Fruit fly (Drosophila melanogaster): ENCODE data around the gene CtsF.
A peak's percentile ranks its signal among the peaks of the same experiment; 100 is the strongest.

Gene CtsF

DNA sequence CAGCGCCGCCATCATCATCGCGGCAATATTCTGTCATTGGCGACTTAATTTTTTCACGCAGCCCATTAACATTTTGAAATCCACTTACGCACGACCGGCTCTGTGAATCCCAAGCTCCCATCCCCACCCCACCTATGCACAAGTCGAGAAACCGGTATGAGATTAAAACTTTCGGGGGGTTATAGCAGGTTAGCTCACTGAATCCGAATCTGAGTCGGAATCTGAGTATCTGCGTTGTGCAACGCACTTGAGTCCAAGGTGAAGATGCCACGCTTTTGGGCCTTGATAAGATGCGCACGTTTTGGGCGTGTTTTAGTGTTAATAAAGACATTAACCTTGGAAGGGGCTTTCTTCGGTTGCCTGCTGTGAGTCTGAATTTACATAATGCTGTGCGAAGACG is 4.6 kb downstream of the CtsF start:
- no peak for TF ChIP-seq noc (tag; optimal IDR thresholded peaks at IDR 0.05)

DNA sequence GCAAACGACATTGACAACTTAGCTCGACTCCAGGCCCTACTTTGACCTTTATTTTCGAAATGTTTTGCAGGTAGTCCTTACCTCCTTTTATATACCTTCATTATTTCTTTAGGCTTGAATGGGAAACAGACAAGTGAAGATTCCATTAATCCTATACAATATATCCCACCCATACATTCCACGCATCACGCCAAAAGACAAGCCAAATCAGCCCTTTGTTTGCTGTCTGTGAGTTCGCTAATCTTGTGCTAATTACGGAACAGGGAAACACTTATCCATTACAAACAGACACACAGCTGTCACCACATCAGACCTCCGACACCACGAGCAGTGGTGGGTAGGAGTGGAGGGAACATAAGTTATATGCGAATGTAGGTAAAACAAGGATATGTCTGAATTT is 10.8 kb downstream of the CtsF start, which contains the start of gene CG33293:
TSS of gene CG33293 (minus strand) at position 15 of the 400 bp plus-strand sequence.
- no peak for TF ChIP-seq noc (tag; optimal IDR thresholded peaks at IDR 0.05)

DNA sequence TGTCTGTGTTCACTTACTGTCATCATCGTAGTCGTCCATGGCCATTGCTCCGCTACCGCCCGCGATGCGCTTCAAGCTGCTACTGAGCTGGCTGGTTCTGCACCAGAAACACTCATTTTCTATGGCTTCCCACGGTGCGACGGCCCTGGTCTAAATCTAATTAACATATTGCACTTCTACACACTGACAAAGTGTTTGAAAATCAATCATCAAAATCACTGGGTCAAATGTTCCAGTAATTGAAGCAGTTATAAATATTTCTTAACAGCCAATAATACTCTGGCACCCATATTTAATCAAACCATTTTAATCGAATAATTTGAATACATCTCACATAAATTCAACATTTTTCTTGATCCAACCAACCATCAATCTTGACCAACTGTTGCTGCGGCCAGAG is 14.3 kb downstream of the CtsF start, which contains the start of gene rtp:
TSS of gene rtp (minus strand) at position 101 of the 400 bp plus-strand sequence.
- TF ChIP-seq noc (tag; optimal IDR thresholded peaks at IDR 0.05): no peak

DNA sequence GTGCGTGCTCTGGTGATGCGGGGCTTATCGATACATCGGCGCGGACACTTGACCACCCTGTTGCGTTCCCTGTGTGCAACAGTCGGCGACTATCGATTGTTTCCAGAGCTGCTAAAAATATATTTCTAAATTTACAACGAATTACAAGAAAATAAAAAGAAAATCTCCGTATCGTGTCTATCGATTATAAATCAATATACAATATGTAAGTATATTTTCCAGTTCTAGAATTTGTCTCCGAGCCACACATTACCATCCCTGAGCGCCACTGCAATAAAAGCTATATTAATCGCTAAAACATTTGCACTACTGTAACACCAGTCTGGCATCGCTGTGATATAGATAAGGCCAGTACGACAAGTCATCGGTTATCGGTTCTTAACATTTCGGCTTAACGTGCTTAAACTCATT is 19.3 kb downstream of the CtsF start, which contains the start of the genes Kat60 and Mms19:
TSS of gene Kat60 (minus strand) at position 13 of the 411 bp plus-strand sequence.
TSS of gene Mms19 (plus strand) at position 347 of the 411 bp plus-strand sequence.
- peak; percentile 55 for TF ChIP-seq noc (tag; optimal IDR thresholded peaks at IDR 0.05)

DNA sequence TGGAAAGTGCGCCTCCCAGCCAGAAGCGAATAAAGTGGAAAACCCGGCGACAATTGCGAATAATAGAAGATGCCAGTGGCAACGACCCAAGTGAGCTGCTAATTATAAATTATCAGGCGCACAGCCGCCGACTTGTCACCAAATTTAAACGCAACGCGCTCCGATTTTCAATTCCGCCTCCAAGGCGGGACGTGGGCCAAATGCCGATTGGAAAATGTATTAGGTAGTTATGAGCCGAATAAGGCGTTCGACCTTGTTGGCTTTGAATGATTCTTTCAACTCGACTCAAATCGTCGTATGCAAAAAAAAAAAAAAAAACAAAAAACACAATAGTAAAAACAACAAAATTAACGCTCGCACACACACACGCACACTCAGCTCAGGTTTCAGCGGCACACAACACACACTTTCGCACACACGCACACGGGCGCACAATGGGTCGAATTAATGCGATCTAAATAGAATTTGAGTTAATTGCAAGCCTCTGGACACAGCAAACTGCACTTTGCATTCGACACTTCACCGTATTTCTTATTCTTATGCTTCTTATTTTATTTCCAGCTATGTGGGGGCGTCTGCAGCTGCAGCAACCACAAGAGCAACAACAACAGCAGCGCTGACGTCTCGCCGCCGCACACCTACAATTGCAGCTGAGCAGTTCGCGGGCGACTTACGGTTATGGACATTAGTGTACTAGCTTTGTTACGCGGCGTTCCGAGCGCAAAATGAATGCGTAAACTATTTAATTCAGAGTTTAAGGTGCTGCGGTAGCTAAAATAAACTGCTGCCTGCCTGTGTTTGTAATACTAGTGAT is 20.0 kb downstream of the CtsF start:
- no peak for TF ChIP-seq noc (tag; optimal IDR thresholded peaks at IDR 0.05)

DNA sequence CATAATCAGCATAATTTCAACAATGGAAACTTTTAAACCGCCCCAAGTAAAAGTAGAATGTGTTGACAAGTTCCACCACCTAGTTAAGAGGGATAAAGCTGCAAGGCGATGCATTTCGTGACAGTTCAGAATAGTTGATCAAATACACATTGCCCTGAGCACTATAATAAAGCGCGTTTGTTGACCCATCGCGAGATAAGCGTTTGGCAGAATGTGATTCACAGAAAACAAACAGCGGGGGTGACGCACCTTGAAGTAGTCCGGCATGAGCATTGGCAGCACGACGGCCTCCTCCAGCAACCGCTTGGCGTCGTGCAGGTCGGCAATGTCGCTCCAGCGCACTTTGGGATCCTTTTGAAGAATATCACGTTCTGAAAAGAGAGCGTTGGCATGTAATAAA is 22.1 kb downstream of the CtsF start:
- TF ChIP-seq noc (tag; optimal IDR thresholded peaks at IDR 0.05): no peak

DNA sequence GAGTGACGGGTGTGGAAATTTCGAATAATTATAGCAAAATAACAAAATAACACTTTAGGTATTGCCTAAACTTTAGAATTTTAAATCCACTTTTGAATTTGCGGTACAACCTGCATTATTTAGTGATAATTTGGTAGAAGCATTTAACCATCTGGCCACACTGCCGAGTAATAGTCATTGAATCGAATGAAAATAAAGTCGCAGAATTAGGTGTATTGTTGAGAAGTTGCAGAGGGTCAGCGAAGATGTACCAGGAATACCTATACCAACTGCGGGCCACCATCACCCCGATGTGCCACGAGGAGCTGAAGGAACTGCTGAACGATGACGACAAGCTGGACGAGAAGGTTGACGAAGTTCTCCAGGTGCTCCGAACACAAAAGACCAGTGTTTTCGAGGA is 25.5 kb downstream of the CtsF start, which contains the start of gene Vps37B:
TSS of gene Vps37B (plus strand) at position 134 of the 400 bp plus-strand sequence.
- no peak for TF ChIP-seq noc (tag; optimal IDR thresholded peaks at IDR 0.05)

DNA sequence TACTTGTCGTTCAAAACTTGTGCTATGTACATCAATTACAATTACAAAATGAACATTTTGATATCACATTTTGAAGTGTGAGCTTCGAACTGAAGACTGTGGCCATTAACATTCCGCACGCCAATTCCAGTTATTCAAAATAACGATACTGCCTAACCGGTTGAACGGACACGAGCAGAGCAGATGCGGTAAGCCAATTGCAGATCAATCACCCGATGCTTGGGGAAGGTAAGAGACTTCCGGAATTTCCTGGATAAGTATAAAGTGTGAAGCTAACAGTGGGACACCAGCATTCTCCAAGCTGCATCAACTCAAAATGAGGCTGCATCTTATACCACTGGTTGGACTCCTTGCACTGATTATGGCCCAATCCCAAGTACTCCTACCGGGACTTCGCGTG is 27.7 kb downstream of the CtsF start, which contains the start of gene CG14664:
TSS of gene CG14664 (plus strand) at position 301 of the 400 bp plus-strand sequence.
- TF ChIP-seq noc (tag; optimal IDR thresholded peaks at IDR 0.05): no peak

DNA sequence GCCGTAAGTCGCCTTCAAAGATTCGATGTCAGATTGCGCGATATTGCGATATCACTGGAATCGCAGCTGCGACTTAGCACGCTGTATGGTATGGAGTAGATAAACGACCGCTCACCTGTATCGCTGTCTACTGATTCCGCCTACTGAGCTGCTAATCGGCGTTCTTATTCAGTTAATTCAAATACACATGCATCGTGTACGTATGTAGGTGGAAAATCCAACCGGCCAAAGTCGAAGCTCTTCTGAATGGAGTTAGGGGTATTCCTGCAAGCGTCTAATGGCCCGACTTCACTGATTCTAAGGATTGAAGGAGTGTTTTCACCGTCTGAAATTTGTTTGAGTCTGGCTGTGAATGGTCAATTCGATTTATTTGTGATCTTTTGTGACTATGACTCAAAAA is 28.4 kb downstream of the CtsF start, which contains the start of gene CG2604:
TSS of gene CG2604 (minus strand) at position 231 of the 400 bp plus-strand sequence.
- no peak for TF ChIP-seq noc (tag; optimal IDR thresholded peaks at IDR 0.05)

DNA sequence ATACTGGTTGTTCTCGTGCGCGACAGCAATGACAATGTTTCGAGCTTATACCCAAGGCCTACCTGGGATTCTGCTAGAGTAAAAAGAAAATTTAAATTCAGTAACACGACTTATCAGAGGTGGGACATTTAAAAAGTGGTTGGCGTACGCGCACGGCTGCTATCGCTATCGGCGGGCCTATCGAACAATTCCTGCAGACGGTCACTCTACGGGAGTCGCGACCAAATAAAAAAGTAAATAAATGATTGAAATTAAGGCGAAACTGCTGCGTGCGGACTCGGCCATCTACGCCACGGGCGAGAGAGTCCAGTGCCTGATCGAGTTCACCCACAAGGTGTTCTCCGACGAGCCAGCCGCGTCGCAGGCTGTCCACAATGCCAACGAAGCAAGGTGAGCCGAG is 32.1 kb downstream of the CtsF start, which contains the start of the genes Prosbeta2R2 and CG1116:
TSS of gene Prosbeta2R2 (minus strand) at position 63 of the 400 bp plus-strand sequence.
TSS of gene CG1116 (plus strand) at position 192 of the 400 bp plus-strand sequence.
- TF ChIP-seq noc (tag; optimal IDR thresholded peaks at IDR 0.05): no peak

DNA sequence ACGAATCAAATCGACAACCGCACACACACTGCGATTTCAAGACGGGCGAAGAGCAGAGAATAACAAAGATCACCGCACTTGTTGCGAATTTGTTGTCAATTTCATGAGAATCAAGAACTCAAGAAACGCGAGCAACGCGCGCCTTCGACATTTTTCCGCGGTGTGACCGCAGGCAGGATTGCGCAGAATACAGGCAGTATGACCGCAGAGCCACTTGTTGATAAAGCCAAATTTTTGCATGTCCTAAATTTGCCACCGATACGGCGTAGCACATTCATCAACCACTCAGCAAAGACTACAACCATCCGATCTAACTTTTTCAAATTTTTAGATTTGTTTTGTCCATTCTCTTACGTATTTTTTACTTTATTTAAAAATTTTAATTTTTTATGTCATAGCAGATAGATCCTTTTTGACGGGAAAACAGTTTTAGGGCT is 34.2 kb downstream of the CtsF start, which contains the start of gene cno:
TSS of gene cno (minus strand) at position 179 of the 437 bp plus-strand sequence.
- TF ChIP-seq noc (tag; optimal IDR thresholded peaks at IDR 0.05): no peak

DNA sequence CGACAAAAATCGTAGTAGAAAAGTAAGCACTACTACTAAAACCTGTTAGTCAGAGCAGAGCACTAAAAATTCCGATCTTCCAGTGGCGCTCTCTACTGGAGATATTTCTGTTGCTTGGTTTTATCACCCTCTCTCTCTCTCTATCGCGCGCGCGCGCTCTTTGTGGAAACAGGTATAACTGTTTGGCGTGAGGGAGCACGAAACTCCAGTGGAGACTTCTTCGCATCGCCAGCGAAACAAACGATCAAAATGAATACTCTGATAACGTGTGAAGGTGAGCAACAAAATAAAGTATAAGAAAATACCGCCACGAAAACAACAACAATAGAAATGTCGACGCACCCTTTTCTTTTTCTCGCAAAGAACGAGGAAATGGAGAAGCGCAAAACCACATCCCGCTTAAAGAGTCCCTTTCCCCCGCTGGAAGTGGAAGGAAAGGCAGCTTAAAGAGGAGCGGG is 35.2 kb downstream of the CtsF start:
- no peak for TF ChIP-seq noc (tag; optimal IDR thresholded peaks at IDR 0.05)

DNA sequence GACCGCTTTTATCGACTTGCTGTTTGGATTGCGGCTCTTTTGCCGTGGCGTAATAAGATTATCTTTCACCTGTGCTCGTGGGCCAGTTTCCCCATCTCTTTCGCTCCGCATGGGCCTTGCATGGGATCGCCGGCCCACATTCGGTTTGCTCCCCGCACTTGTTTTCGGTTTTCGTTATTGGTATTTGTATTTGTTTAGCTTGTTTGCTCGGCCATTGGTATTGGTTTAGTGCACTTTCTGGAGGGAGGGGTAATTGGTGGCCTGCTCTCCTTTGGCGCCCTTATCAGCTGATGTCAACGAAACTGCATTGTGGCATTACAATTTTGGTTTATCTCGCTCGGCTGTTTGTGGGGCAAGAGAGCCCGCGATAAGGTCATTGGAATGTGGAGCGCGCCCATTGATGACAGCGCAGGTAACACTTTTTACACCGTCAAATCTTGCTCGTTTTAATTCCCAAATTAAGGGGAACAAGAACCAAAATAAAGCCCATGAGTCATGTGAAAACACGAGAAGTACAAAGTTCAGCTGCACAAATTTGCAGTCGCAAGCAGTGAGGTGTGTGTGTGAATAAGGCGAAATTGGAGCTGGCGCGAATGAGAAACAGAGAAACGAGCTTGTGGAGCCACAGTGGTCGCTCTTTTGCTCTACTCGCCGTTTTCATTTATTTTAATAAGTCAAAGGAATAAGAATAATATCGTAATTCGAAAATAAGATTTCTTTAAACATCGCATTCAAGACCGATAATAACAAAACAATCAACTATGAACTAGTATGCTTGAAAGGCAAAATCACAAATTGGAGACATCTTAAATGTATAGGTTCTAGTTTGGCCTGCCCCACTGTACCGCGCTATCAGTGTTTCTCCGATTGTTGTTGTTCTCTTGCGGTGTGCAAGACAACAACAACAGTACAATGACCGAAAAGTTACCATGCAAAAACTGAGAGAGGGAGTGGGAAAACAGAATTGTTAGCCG is 35.9 kb downstream of the CtsF start:
- TF ChIP-seq noc (tag; optimal IDR thresholded peaks at IDR 0.05): peak; percentile 25

DNA sequence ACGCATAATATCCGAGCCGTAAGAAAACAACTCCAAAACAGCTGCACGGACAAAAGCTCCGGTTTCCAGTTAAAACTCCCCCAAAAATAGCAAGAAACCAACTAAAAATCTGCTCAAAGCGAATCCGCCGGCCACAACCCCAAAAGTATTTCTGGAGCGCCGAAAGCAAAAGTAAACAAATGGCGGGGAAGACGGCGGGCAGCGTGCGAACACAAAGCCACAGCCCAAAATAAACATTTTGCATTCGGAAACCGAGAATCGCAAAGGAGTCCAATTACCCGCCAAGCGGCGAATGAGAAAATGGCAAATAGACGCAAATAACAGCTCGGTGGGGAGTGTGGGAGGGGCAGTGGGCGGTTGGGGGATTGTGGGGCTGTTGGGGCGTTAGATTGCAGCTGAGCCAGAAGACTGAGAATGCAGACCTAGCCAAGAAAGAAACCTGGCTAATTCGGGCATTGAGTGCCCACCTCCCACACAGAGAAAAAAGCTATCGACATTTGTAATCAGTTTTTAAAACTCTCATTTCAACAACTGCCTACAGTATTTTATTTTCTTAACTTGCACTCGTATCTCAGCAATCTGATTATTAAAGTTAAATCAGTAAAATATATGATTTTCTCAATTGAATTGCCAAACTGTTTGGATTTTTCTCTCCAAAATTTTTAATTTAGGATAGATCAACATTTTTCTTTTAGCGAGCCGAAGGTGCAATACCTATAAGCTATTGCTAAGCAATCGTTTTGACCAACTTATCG is 37.2 kb downstream of the CtsF start:
- no peak for TF ChIP-seq noc (tag; optimal IDR thresholded peaks at IDR 0.05)

DNA sequence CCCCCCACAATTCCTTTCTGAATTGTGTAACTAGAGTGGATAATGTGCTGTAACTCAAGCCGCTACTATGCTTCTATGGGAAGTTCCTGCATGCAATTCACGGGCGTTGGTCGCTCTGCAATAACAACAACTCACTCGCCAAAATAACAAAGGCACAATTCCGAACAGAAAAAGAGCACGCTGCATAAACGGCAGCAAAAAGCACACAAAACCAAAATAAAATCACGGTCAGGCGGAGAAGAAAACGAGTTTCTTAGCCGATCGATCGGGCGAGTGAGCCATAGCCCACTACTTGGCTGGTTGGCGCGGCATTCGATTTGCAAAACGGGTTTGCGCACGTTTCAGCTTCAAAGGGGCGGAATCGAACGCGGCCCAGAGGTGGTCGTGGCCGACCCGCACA is 38.2 kb downstream of the CtsF start:
- no peak for TF ChIP-seq noc (tag; optimal IDR thresholded peaks at IDR 0.05)

Measured in whole organism, larva.